Fruit fly (Drosophila melanogaster): ENCODE data around the gene Mon1.

DNA sequence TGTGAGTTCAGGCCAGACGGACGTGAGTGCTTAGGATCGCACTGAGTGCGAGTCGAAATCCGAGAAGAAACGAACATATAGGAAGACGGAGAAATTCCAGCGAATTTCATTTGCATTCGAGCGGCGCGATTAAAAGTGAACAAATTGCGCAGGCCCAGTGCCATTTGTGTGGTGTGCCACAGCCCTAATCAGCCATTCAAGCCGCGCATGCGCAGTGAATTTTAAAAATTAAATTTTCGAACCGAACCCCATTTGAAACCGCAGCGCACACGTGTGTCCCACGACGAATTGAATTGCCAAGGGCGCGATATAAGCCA, 37.5 kb upstream of the Mon1 start:
- TF ChIP-seq Hr78 (GFP tag; optimal IDR thresholded peaks at IDR 0.05) (no peak), Abd-B (GFP tag; optimal IDR thresholded peaks at IDR 0.05) (no peak), h (GFP tag; optimal IDR thresholded peaks at IDR 0.05) (no peak), Myc (optimal IDR thresholded peaks at IDR 0.05) (no peak)

Measured in whole organism, wandering third instar larva.